Worm (Caenorhabditis elegans) whole organism, late embryonic: ENCODE data around the gene srj-33.

Source experiments
- C08G9.2 ChIP-seq: sonication (generic microtip); optimal IDR thresholded peaks from 2 replicates; lab custom pipeline; 2016; ENCODE audit warnings: mild to moderate bottlenecking, missing genetic modification characterization, moderate library complexity, missing compliant biosample characterization
- K02D7.2 ChIP-seq: sonication (generic microtip); optimal IDR thresholded peaks from 2 replicates; lab custom pipeline; 2017; ENCODE audit warnings: mild to moderate bottlenecking, missing genetic modification characterization, missing compliant biosample characterization
- K09A11.1 ChIP-seq: sonication (generic microtip); optimal IDR thresholded peaks from 2 replicates; lab custom pipeline; 2017; ENCODE audit warnings: antibody characterized with exemption, mild to moderate bottlenecking, missing genetic modification characterization, missing compliant biosample characterization; ENCODE audit not compliant: insufficient read depth
- Y22D7AL.16 ChIP-seq: sonication (generic microtip); optimal IDR thresholded peaks from 2 replicates; lab custom pipeline; 2016; ENCODE audit warnings: missing genetic modification characterization, missing compliant biosample characterization
- ahr-1 ChIP-seq: sonication (generic microtip); optimal IDR thresholded peaks from 2 replicates; lab custom pipeline; 2016; ENCODE audit warnings: missing genetic modification characterization, missing compliant biosample characterization
- ama-1 ChIP-seq: fragments of 150-350 bp; optimal IDR thresholded peaks from 2 replicates; lab custom pipeline; 2014
- ceh-14 ChIP-seq: sonication (generic microtip); optimal IDR thresholded peaks from 2 replicates; lab custom pipeline; 2016; ENCODE audit warnings: missing genotype, missing genetic modification characterization, missing compliant biosample characterization
- ceh-18 ChIP-seq: sonication (generic microtip); optimal IDR thresholded peaks from 2 replicates; lab custom pipeline; 2016; ENCODE audit warnings: missing genetic modification characterization, missing compliant biosample characterization
- ceh-19 ChIP-seq: fragments of 200-800 bp; sonication (Bioruptor generic); optimal IDR thresholded peaks from 2 replicates; lab custom pipeline; 2018; ENCODE audit warnings: mild to moderate bottlenecking, missing genetic modification characterization, missing compliant biosample characterization
- ceh-2 ChIP-seq: sonication (generic microtip); optimal IDR thresholded peaks from 2 replicates; lab custom pipeline; 2016; ENCODE audit warnings: missing genotype, missing genetic modification characterization, missing compliant biosample characterization
- ceh-22 ChIP-seq: sonication (generic microtip); optimal IDR thresholded peaks from 2 replicates; lab custom pipeline; 2017; ENCODE audit warnings: missing biosample characterization, missing genetic modification characterization
- ceh-30 ChIP-seq: fragments of 150-350 bp; optimal IDR thresholded peaks from 2 replicates; lab custom pipeline; 2014; ENCODE audit warnings: missing biosample characterization, missing genetic modification characterization
- ceh-31 ChIP-seq: sonication (generic microtip); optimal IDR thresholded peaks from 2 replicates; lab custom pipeline; 2016; ENCODE audit warnings: missing genetic modification characterization, missing compliant biosample characterization
- ceh-34 ChIP-seq: sonication (generic microtip); optimal IDR thresholded peaks from 2 replicates; lab custom pipeline; 2016; ENCODE audit warnings: mild to moderate bottlenecking, missing genetic modification characterization, missing compliant biosample characterization
- ceh-45 ChIP-seq: fragments of 200-800 bp; sonication (Bioruptor generic); IDR thresholded peaks from 2 replicates; pipeline ENCODE4 v1.3.6; 2022; ENCODE audit warnings: missing genetic modification reagents, missing genetic modification characterization, missing compliant biosample characterization
- ceh-48 ChIP-seq: sonication (generic microtip); optimal IDR thresholded peaks from 2 replicates; lab custom pipeline; 2016; ENCODE audit warnings: missing genetic modification characterization, inconsistent platforms, missing compliant biosample characterization
- ceh-6 ChIP-seq: fragments of 200-800 bp; sonication (Bioruptor generic); optimal IDR thresholded peaks from 2 replicates; lab custom pipeline; 2018; ENCODE audit warnings: mild to moderate bottlenecking, missing genetic modification characterization, missing compliant biosample characterization
- che-1 ChIP-seq: sonication (generic microtip); optimal IDR thresholded peaks from 2 replicates; lab custom pipeline; 2016; ENCODE audit warnings: mild to moderate bottlenecking, missing genetic modification characterization, missing compliant biosample characterization
- dmd-4 ChIP-seq: sonication (generic microtip); optimal IDR thresholded peaks from 2 replicates; lab custom pipeline; 2016; ENCODE audit warnings: borderline replicate concordance, missing genetic modification characterization, missing compliant biosample characterization
- elt-2 ChIP-seq: sonication (generic microtip); optimal IDR thresholded peaks from 2 replicates; lab custom pipeline; 2016; ENCODE audit warnings: missing genetic modification reagents, missing genetic modification characterization, missing compliant biosample characterization
- elt-4 ChIP-seq: sonication (generic microtip); optimal IDR thresholded peaks from 2 replicates; lab custom pipeline; 2016; ENCODE audit warnings: missing genetic modification characterization, missing compliant biosample characterization
- ets-4 ChIP-seq: sonication (generic microtip); optimal IDR thresholded peaks from 2 replicates; lab custom pipeline; 2016; ENCODE audit warnings: missing genetic modification characterization, missing compliant biosample characterization
- eyg-1 ChIP-seq: sonication (generic microtip); optimal IDR thresholded peaks from 2 replicates; lab custom pipeline; 2016; ENCODE audit warnings: missing genotype, missing genetic modification characterization, missing compliant biosample characterization
- fax-1 ChIP-seq: sonication (generic microtip); optimal IDR thresholded peaks from 2 replicates; lab custom pipeline; 2016; ENCODE audit warnings: missing genotype, missing genetic modification characterization, missing compliant biosample characterization
- fkh-6 ChIP-seq: sonication (generic microtip); optimal IDR thresholded peaks from 2 replicates; lab custom pipeline; 2016; ENCODE audit warnings: missing genetic modification characterization, missing compliant biosample characterization
- hlh-13 ChIP-seq: fragments of 200-800 bp; sonication (Bioruptor generic); optimal IDR thresholded peaks from 2 replicates; lab custom pipeline; 2018; ENCODE audit warnings: mild to moderate bottlenecking, missing genetic modification characterization, missing compliant biosample characterization
- hlh-15 ChIP-seq: sonication (generic microtip); optimal IDR thresholded peaks from 2 replicates; lab custom pipeline; 2016; ENCODE audit warnings: missing genetic modification characterization, missing compliant biosample characterization
- hlh-6 ChIP-seq: sonication (generic microtip); optimal IDR thresholded peaks from 2 replicates; lab custom pipeline; 2016; ENCODE audit warnings: missing genotype, missing genetic modification characterization, missing compliant biosample characterization
- hlh-8 ChIP-seq: sonication (generic microtip); optimal IDR thresholded peaks from 2 replicates; lab custom pipeline; 2016; ENCODE audit warnings: missing genotype, missing genetic modification characterization, missing compliant biosample characterization
- lin-11 ChIP-seq: fragments of 200-800 bp; sonication (Bioruptor generic); optimal IDR thresholded peaks from 2 replicates; lab custom pipeline; 2018; ENCODE audit warnings: mild to moderate bottlenecking, missing genetic modification characterization, missing compliant biosample characterization
- nfya-1 ChIP-seq: sonication (generic microtip); optimal IDR thresholded peaks from 2 replicates; lab custom pipeline; 2017; ENCODE audit warnings: missing genetic modification characterization, mild to moderate bottlenecking, missing compliant biosample characterization, antibody characterized with exemption, moderate library complexity
- nhr-11 ChIP-seq: fragments of 150-350 bp; optimal IDR thresholded peaks from 2 replicates; lab custom pipeline; 2014; ENCODE audit warnings: missing biosample characterization, missing genetic modification characterization
- npax-4 ChIP-seq: sonication (generic microtip); optimal IDR thresholded peaks from 2 replicates; lab custom pipeline; 2016; ENCODE audit warnings: missing genetic modification characterization, missing compliant biosample characterization
- odd-2 ChIP-seq: sonication (generic microtip); optimal IDR thresholded peaks from 2 replicates; lab custom pipeline; 2017; ENCODE audit warnings: antibody characterized with exemption, mild to moderate bottlenecking, missing genetic modification characterization, missing compliant biosample characterization
- pag-3 ChIP-seq: sonication (generic microtip); optimal IDR thresholded peaks from 2 replicates; lab custom pipeline; 2016; ENCODE audit warnings: missing compliant biosample characterization, missing genetic modification characterization, borderline replicate concordance
- pax-1 ChIP-seq: fragments of 150-350 bp; optimal IDR thresholded peaks from 2 replicates; lab custom pipeline; 2014; ENCODE audit warnings: missing biosample characterization, missing genetic modification characterization
- pha-2 ChIP-seq: sonication (generic microtip); optimal IDR thresholded peaks from 2 replicates; lab custom pipeline; 2017; ENCODE audit warnings: mild to moderate bottlenecking, missing genetic modification characterization, missing compliant biosample characterization
- pha-4 ChIP-seq: fragments of 150-350 bp; optimal IDR thresholded peaks from 2 replicates; lab custom pipeline; 2018; ENCODE audit warnings: missing biosample characterization, missing genetic modification reagents, missing genetic modification characterization
- pqm-1 ChIP-seq: sonication (generic microtip); optimal IDR thresholded peaks from 2 replicates; lab custom pipeline; 2016; ENCODE audit warnings: missing genetic modification characterization, missing compliant biosample characterization
- pros-1 ChIP-seq: fragments of 150-350 bp; optimal IDR thresholded peaks from 2 replicates; lab custom pipeline; 2014; ENCODE audit warnings: missing biosample characterization, missing genetic modification reagents, missing genetic modification characterization
- ref-2 ChIP-seq: sonication (generic microtip); optimal IDR thresholded peaks from 2 replicates; lab custom pipeline; 2016; ENCODE audit warnings: missing genetic modification characterization, missing compliant biosample characterization
- rnt-1 ChIP-seq: sonication (generic microtip); optimal IDR thresholded peaks from 2 replicates; lab custom pipeline; 2016; ENCODE audit warnings: missing genetic modification characterization, missing compliant biosample characterization
- sdc-2 ChIP-seq: sonication (generic microtip); optimal IDR thresholded peaks from 2 replicates; lab custom pipeline; 2016; ENCODE audit warnings: missing genotype, missing genetic modification characterization, missing compliant biosample characterization
- sox-2 ChIP-seq: fragments of 200-800 bp; sonication (Bioruptor generic); IDR thresholded peaks from 2 replicates; pipeline ENCODE4 v1.3.6; 2022; ENCODE audit warnings: missing genetic modification reagents, missing genetic modification characterization, missing compliant biosample characterization
- sox-4 ChIP-seq: sonication (generic microtip); optimal IDR thresholded peaks from 2 replicates; lab custom pipeline; 2017; ENCODE audit warnings: mild to moderate bottlenecking, missing genetic modification characterization, inconsistent platforms, missing compliant biosample characterization
- tbx-2 ChIP-seq: sonication (generic microtip); optimal IDR thresholded peaks from 2 replicates; lab custom pipeline; 2016; ENCODE audit warnings: missing genetic modification characterization, missing compliant biosample characterization
- ttx-3 ChIP-seq: sonication (generic microtip); optimal IDR thresholded peaks from 2 replicates; lab custom pipeline; 2016; ENCODE audit warnings: missing genetic modification reagents, missing genetic modification characterization, missing compliant biosample characterization
- unc-42 ChIP-seq: sonication (generic microtip); optimal IDR thresholded peaks from 2 replicates; lab custom pipeline; 2016; ENCODE audit warnings: missing genotype, missing genetic modification characterization, missing compliant biosample characterization
- unc-86 ChIP-seq: sonication (generic microtip); optimal IDR thresholded peaks from 2 replicates; lab custom pipeline; 2016; ENCODE audit warnings: missing genetic modification characterization, missing compliant biosample characterization
- zip-5 ChIP-seq: sonication (generic microtip); optimal IDR thresholded peaks from 2 replicates; lab custom pipeline; 2016; ENCODE audit warnings: missing genetic modification characterization, missing compliant biosample characterization
- ztf-16 ChIP-seq: sonication (generic microtip); optimal IDR thresholded peaks from 2 replicates; lab custom pipeline; 2017; ENCODE audit warnings: missing genetic modification characterization, missing compliant biosample characterization

srj-33 gene

ce11 chrV:9964152-9964785, 26.9 kb upstream of the srj-33 start:
- TF ChIP-seq pqm-1 (tag; lab: Kevin White, UChicago) (no peak), hlh-8 (tag; lab: Kevin White, UChicago) (no peak), elt-4 (tag; lab: Kevin White, UChicago) (no peak), sox-2 (GFP tag; lab: Robert Waterston, UW) (no peak), lin-11 (tag; lab: Kevin White, UChicago) (no peak), ceh-18 (tag; lab: Kevin White, UChicago) (no peak), Y22D7AL.16 (tag; lab: Kevin White, UChicago) (no peak), ceh-19 (GFP tag; lab: Kevin White, UChicago) (no peak), odd-2 (tag; lab: Kevin White, UChicago) (no peak), C08G9.2 (tag; lab: Kevin White, UChicago) (no peak), K09A11.1 (no peak), dmd-4 (tag; lab: Kevin White, UChicago) (no peak), pag-3 (tag; lab: Kevin White, UChicago) (no peak), ceh-31 (tag; lab: Kevin White, UChicago) (peak; percentile 28), unc-42 (tag; lab: Kevin White, UChicago) (peak; percentile 21), elt-2 (no peak), npax-4 (tag; lab: Kevin White, UChicago) (no peak), ceh-34 (tag; lab: Kevin White, UChicago) (no peak), nfya-1 (tag; lab: Kevin White, UChicago) (no peak), ceh-22 (tag; lab: Kevin White, UChicago) (no peak), ceh-45 (GFP tag; lab: Robert Waterston, UW) (no peak), ttx-3 (tag; lab: Kevin White, UChicago) (no peak), hlh-6 (tag; lab: Kevin White, UChicago) (peak; percentile 48), pha-2 (tag; lab: Kevin White, UChicago) (no peak), ref-2 (tag; lab: Kevin White, UChicago) (peak; percentile 16), ets-4 (no peak), ceh-14 (tag; lab: Kevin White, UChicago) (peak; percentile 26), ztf-16 (tag; lab: Kevin White, UChicago) (no peak), pha-4 (tag; lab: Kevin White, UChicago) (no peak), ceh-2 (tag; lab: Kevin White, UChicago) (no peak), sdc-2 (no peak), ahr-1 (no peak), che-1 (tag; lab: Kevin White, UChicago) (no peak), fkh-6 (tag; lab: Kevin White, UChicago) (no peak), eyg-1 (tag; lab: Kevin White, UChicago) (no peak), ceh-30 (tag; lab: Kevin White, UChicago) (no peak), zip-5 (no peak), K02D7.2 (tag; lab: Kevin White, UChicago) (no peak), ceh-48 (tag; lab: Kevin White, UChicago) (no peak), tbx-2 (tag; lab: Kevin White, UChicago) (no peak), nhr-11 (tag; lab: Kevin White, UChicago) (no peak)

DNA sequence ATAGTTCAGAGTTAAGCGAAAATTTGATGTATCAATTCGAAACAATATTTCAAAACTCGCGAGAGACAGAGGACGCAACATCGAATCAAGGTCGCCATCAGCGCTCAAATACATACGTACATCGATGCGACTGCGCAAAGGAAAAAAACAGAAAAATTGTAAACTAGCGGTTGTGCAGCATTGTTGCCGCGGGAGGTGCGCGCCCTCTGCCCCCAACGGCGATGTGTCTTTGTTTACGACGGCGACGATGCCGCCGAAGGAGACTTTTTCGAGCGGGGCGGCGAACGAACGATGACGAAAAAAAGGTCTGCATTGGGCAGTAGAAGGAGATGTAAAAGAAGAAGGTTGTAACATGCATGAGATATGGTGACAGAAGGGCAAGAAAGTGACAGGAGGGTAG, 25.6 kb upstream of the srj-33 start:
- TF ChIP-seq hlh-13 (GFP tag; lab: Kevin White, UChicago) (no peak), hlh-6 (tag; lab: Kevin White, UChicago) (no peak), hlh-15 (tag; lab: Kevin White, UChicago) (no peak), npax-4 (tag; lab: Kevin White, UChicago) (no peak), ceh-34 (tag; lab: Kevin White, UChicago) (no peak), pros-1 (no peak), fax-1 (tag; lab: Kevin White, UChicago) (no peak), sdc-2 (no peak), unc-86 (tag; lab: Kevin White, UChicago) (no peak), ceh-6 (GFP tag; lab: Kevin White, UChicago) (no peak), zip-5 (no peak), ama-1 (lab: Kevin White, UChicago) (no peak), sox-4 (tag; lab: Kevin White, UChicago) (no peak), ceh-14 (tag; lab: Kevin White, UChicago) (no peak), C08G9.2 (tag; lab: Kevin White, UChicago) (no peak), pax-1 (tag; lab: Kevin White, UChicago) (no peak), lin-11 (tag; lab: Kevin White, UChicago) (no peak), rnt-1 (no peak), pha-4 (tag; lab: Kevin White, UChicago) (no peak), ztf-16 (tag; lab: Kevin White, UChicago) (no peak)
